Worm (Caenorhabditis elegans): Measurements from ENCODE around the gene Y43F8B.9.

- TF ChIP-seq aly-1 (tag; optimal IDR thresholded peaks at IDR 0.05), result no peak
- TF ChIP-seq sea-1 (GFP tag; conservative IDR thresholded peaks at IDR 0.05), result no peak
- TF ChIP-seq ets-7 (tag; optimal IDR thresholded peaks at IDR 0.05), result no peak
- TF ChIP-seq ceh-13 (GFP tag; optimal IDR thresholded peaks at IDR 0.05), result no peak
- TF ChIP-seq hmg-4 (GFP tag; optimal IDR thresholded peaks at IDR 0.05), result no peak
Measured at ce11 chrV:19482535-19482934, 4.6 kb downstream of the Y43F8B.9 start, which contains the start of gene Y43F8B.22.

All from whole organism, early embryonic.